Fruit fly (Drosophila melanogaster): ENCODE results near the gene CG7251.

DNA sequence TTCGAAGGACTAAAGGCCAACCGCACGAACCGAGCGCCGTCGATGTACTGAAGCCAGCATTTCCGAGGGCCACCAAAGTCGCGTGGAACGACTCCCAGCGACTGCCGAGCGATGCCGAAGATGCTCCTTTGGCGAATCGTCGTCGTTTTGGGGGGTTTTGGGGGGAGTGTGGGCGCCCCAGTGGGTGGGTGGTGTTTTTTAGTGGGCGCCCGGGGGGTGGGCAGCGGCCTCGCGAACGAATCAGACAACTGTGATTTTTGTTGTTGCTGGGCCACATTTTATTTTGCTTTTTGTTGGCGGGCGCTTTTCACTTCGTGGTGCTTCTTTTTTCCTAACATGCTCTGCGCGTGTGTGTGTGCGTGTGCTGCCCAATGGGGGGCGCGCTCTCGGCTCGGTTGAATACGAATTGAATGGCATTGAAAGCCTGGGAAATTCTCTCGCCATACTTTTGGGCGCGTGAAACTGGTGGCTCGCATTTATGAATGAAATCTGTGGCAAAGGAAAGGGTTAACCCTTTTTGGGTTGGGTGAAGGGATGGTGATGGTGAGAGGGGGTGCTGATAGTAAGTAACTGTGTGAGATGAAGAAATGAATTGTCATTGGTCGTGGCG, 29.8 kb upstream of the CG7251 start, which contains the start of gene DIP-eta:
- TF ChIP-seq CG8478 (optimal IDR thresholded peaks at IDR 0.05) = no peak
- TF ChIP-seq CTCF (optimal IDR thresholded peaks at IDR 0.05) = no peak

Measured in S2 (cell line).